Fruit fly (Drosophila melanogaster) whole organism, prepupa: ENCODE data around the gene GV1.

Experiments
- CG10631 ChIP-seq: fragments of 200-800 bp; sonication (Bioruptor generic); optimal IDR thresholded peaks from 2 replicates; lab custom pipeline; 2016; ENCODE audit warnings: missing biosample characterization, missing genetic modification characterization
- CG11762 ChIP-seq: fragments of 200-800 bp; sonication (Bioruptor generic); optimal IDR thresholded peaks from 3 replicates; lab custom pipeline; 2016; ENCODE audit warnings: missing biosample characterization, missing genetic modification characterization; ENCODE audit not compliant: insufficient read depth
- CG11902 ChIP-seq: fragments of 200-800 bp; sonication (Bioruptor generic); optimal IDR thresholded peaks from 3 replicates; lab custom pipeline; 2016; ENCODE audit warnings: missing biosample characterization, missing genetic modification characterization
- CG15336 ChIP-seq: fragments of 200-800 bp; sonication (Bioruptor generic); IDR thresholded peaks from 2 replicates; pipeline ENCODE4 v1.3.6; 2022; ENCODE audit warnings: missing biosample characterization, missing genetic modification characterization
- CG1621 ChIP-seq: fragments of 200-800 bp; sonication (Bioruptor generic); optimal IDR thresholded peaks from 3 replicates; lab custom pipeline; 2018; ENCODE audit warnings: missing biosample characterization, mild to moderate bottlenecking, missing genetic modification characterization
- CG16779 ChIP-seq: fragments of 200-800 bp; sonication (Bioruptor generic); optimal IDR thresholded peaks from 3 replicates; lab custom pipeline; 2017; ENCODE audit warnings: missing biosample characterization, mild to moderate bottlenecking, missing genetic modification characterization
- CG3032 ChIP-seq: fragments of 200-800 bp; optimal IDR thresholded peaks from 2 replicates; lab custom pipeline; 2019; ENCODE audit warnings: missing biosample characterization, mild to moderate bottlenecking, missing genetic modification characterization, moderate library complexity
- CG31627 ChIP-seq: fragments of 200-800 bp; sonication (Bioruptor generic); optimal IDR thresholded peaks from 3 replicates; lab custom pipeline; 2016; ENCODE audit warnings: missing biosample characterization, missing genetic modification characterization
- CG34406 ChIP-seq: fragments of 200-800 bp; sonication (Bioruptor generic); optimal IDR thresholded peaks from 3 replicates; lab custom pipeline; 2016; ENCODE audit warnings: missing biosample characterization, missing genetic modification characterization
- CG3919 ChIP-seq: fragments of 200-800 bp; sonication (Bioruptor generic); optimal IDR thresholded peaks from 3 replicates; lab custom pipeline; 2016; ENCODE audit warnings: missing biosample characterization, missing genetic modification characterization
- CG4318 ChIP-seq: fragments of 200-800 bp; sonication (Bioruptor generic); optimal IDR thresholded peaks from 3 replicates; lab custom pipeline; 2017; ENCODE audit warnings: missing biosample characterization, mild to moderate bottlenecking, missing genetic modification characterization
- CG6163 ChIP-seq: fragments of 200-800 bp; sonication (Bioruptor generic); IDR thresholded peaks from 3 replicates; pipeline ENCODE4 v1.3.6; 2022; ENCODE audit warnings: missing biosample characterization, missing genetic modification characterization
- CG6276 ChIP-seq: fragments of 200-800 bp; sonication (Bioruptor generic); optimal IDR thresholded peaks from 2 replicates; lab custom pipeline; 2017; ENCODE audit warnings: missing biosample characterization, mild to moderate bottlenecking, missing genetic modification characterization
- CG6792 ChIP-seq: fragments of 200-800 bp; sonication (Bioruptor generic); optimal IDR thresholded peaks from 3 replicates; lab custom pipeline; 2016; ENCODE audit warnings: missing biosample characterization, missing genetic modification characterization
- CG6808 ChIP-seq: fragments of 200-800 bp; sonication (Bioruptor generic); optimal IDR thresholded peaks from 3 replicates; lab custom pipeline; 2017; ENCODE audit warnings: missing biosample characterization, missing genetic modification characterization, mild to moderate bottlenecking, moderate library complexity, missing genetic modification reagents
- CG6854 ChIP-seq: fragments of 200-800 bp; sonication (Bioruptor generic); optimal IDR thresholded peaks from 2 replicates; lab custom pipeline; 2017; ENCODE audit warnings: missing biosample characterization, mild to moderate bottlenecking, missing genetic modification characterization
- CG7368 ChIP-seq: fragments of 200-800 bp; sonication (Bioruptor generic); optimal IDR thresholded peaks from 3 replicates; lab custom pipeline; 2016; ENCODE audit warnings: missing biosample characterization, missing genetic modification characterization
- CG8119 ChIP-seq: fragments of 200-800 bp; sonication (Bioruptor generic); IDR thresholded peaks from 3 replicates; pipeline ENCODE4 v1.3.6; 2022; ENCODE audit warnings: missing biosample characterization, missing genetic modification characterization
- CG8319 ChIP-seq: fragments of 200-800 bp; sonication (Bioruptor generic); optimal IDR thresholded peaks from 3 replicates; lab custom pipeline; 2016; ENCODE audit warnings: missing biosample characterization, missing genetic modification characterization
- CG8632 ChIP-seq: fragments of 200-800 bp; sonication (Bioruptor generic); optimal IDR thresholded peaks from 3 replicates; lab custom pipeline; 2016; ENCODE audit warnings: missing biosample characterization, missing genetic modification characterization
- CG9139 ChIP-seq: fragments of 200-800 bp; sonication (Bioruptor generic); optimal IDR thresholded peaks from 3 replicates; lab custom pipeline; 2017; ENCODE audit warnings: missing biosample characterization, mild to moderate bottlenecking, missing genetic modification characterization
- Eip75B ChIP-seq: fragments of 200-800 bp; sonication (Bioruptor generic); optimal IDR thresholded peaks from 3 replicates; lab custom pipeline; 2016; ENCODE audit warnings: missing biosample characterization, missing genetic modification characterization
- Ets21C ChIP-seq: fragments of 200-800 bp; sonication (Bioruptor generic); optimal IDR thresholded peaks from 3 replicates; lab custom pipeline; 2016; ENCODE audit warnings: missing biosample characterization, missing genetic modification characterization
- Ets96B ChIP-seq: fragments of 200-800 bp; optimal IDR thresholded peaks from 2 replicates; lab custom pipeline; 2019; ENCODE audit warnings: missing biosample characterization, mild to moderate bottlenecking, missing genetic modification characterization, moderate library complexity
- Hr39 ChIP-seq: fragments of 200-800 bp; sonication (Bioruptor generic); optimal IDR thresholded peaks from 2 replicates; lab custom pipeline; 2016; ENCODE audit warnings: missing biosample characterization, missing genetic modification characterization
- Hr4 ChIP-seq: fragments of 200-800 bp; sonication (Bioruptor generic); optimal IDR thresholded peaks from 3 replicates; lab custom pipeline; 2016; ENCODE audit warnings: missing biosample characterization, missing genetic modification characterization
- Met ChIP-seq: fragments of 200-800 bp; sonication (Bioruptor generic); optimal IDR thresholded peaks from 3 replicates; lab custom pipeline; 2016; ENCODE audit warnings: missing biosample characterization, missing genetic modification characterization
- OdsH ChIP-seq: fragments of 200-800 bp; sonication (Bioruptor generic); optimal IDR thresholded peaks from 3 replicates; lab custom pipeline; 2016; ENCODE audit warnings: missing biosample characterization, missing genetic modification characterization
- Smox ChIP-seq: fragments of 200-800 bp; sonication (Bioruptor generic); optimal IDR thresholded peaks from 3 replicates; lab custom pipeline; 2016; ENCODE audit warnings: missing biosample characterization, missing genetic modification characterization
- Sox102F ChIP-seq: fragments of 200-800 bp; sonication (Bioruptor generic); optimal IDR thresholded peaks from 2 replicates; lab custom pipeline; 2016; ENCODE audit warnings: missing biosample characterization, mild to moderate bottlenecking, missing genetic modification characterization
- achi ChIP-seq: fragments of 200-800 bp; sonication (Bioruptor generic); optimal IDR thresholded peaks from 3 replicates; lab custom pipeline; 2016; ENCODE audit warnings: missing biosample characterization, missing genetic modification characterization
- acj6 ChIP-seq: fragments of 200-800 bp; sonication (Bioruptor generic); optimal IDR thresholded peaks from 3 replicates; lab custom pipeline; 2016; ENCODE audit warnings: missing biosample characterization, missing genetic modification characterization
- cyc ChIP-seq: fragments of 200-800 bp; sonication (Bioruptor generic); optimal IDR thresholded peaks from 3 replicates; lab custom pipeline; 2016; ENCODE audit warnings: missing biosample characterization, missing genetic modification characterization
- dsx ChIP-seq: fragments of 200-800 bp; optimal IDR thresholded peaks from 3 replicates; lab custom pipeline; 2019; ENCODE audit warnings: missing biosample characterization, mild to moderate bottlenecking, missing genetic modification characterization, moderate library complexity; ENCODE audit not compliant: poor library complexity, severe bottlenecking
- fd59A ChIP-seq: fragments of 200-800 bp; sonication (Bioruptor generic); optimal IDR thresholded peaks from 2 replicates; lab custom pipeline; 2017; ENCODE audit warnings: missing biosample characterization, mild to moderate bottlenecking, missing genetic modification characterization, missing genetic modification reagents
- fd85E ChIP-seq: fragments of 200-800 bp; sonication (Bioruptor generic); optimal IDR thresholded peaks from 3 replicates; lab custom pipeline; 2016; ENCODE audit warnings: missing biosample characterization, missing genetic modification characterization
- fkh ChIP-seq: fragments of 200-800 bp; sonication (Bioruptor generic); optimal IDR thresholded peaks from 3 replicates; lab custom pipeline; 2017; ENCODE audit warnings: missing biosample characterization, mild to moderate bottlenecking, missing genetic modification characterization, moderate library complexity
- lz ChIP-seq: fragments of 200-800 bp; sonication (Bioruptor generic); optimal IDR thresholded peaks from 3 replicates; lab custom pipeline; 2016; ENCODE audit warnings: missing biosample characterization, missing genetic modification characterization
- salr ChIP-seq, 2 experiments: fragments of 200-800 bp; sonication (Bioruptor generic); optimal IDR thresholded peaks; 3 replicates each; lab custom pipeline; 2016 to 2018; ENCODE audit warnings: missing biosample characterization in 2 of 2, missing genetic modification characterization in 2 of 2, mild to moderate bottlenecking in 1 of 2
- spab ChIP-seq: fragments of 200-800 bp; sonication (Bioruptor generic); optimal IDR thresholded peaks from 2 replicates; lab custom pipeline; 2017; ENCODE audit warnings: missing biosample characterization, mild to moderate bottlenecking, missing genetic modification characterization, missing genetic modification reagents
- ss ChIP-seq, 2 experiments: fragments of 200-800 bp; sonication (Bioruptor generic); optimal IDR thresholded peaks; 2 replicates in 1 of 2; 3 replicates in 1 of 2; lab custom pipeline; 2017 to 2018; ENCODE audit warnings: mild to moderate bottlenecking in 2 of 2, missing biosample characterization in 2 of 2, missing genetic modification characterization in 2 of 2, moderate library complexity in 1 of 2
- svp ChIP-seq: fragments of 200-800 bp; sonication (Bioruptor generic); peaks from one replicate; lab custom pipeline; 2016; ENCODE audit warnings: missing biosample characterization, missing genetic modification characterization
- vri ChIP-seq: fragments of 200-800 bp; sonication (Bioruptor generic); optimal IDR thresholded peaks from 3 replicates; lab custom pipeline; 2016; ENCODE audit warnings: missing biosample characterization, mild to moderate bottlenecking, missing genetic modification characterization

GV1 gene

DNA sequence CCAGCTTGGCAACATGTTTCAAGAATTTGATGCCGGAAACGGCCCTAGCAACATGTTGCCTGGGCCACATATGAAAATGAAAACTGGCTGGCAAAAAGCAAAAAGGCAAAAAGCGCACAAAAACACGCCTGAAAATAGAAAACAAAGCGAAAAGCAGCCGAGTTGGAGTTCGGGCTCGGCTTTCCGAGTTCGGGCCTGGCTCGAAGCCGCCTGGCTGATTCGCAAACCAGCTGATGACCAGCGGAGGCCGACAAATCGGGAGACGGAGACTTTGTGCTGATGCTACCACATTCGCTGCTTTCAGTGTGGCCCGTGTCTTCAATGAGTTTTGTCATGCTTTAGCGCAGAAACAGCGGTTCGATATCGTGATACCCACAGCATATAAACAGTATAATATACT, at the start of gene GV1 (continued):
- TF ChIP-seq CG15336 (peak; percentile 82), Hr4 (GFP tag; lab: Kevin White, UChicago) (peak; percentile 18), CG34406 (peak; percentile 36), CG6276 (GFP tag; lab: Kevin White, UChicago) (peak; percentile 88), Smox (GFP tag; lab: Kevin White, UChicago) (no peak), achi (no peak), salr (GFP tag; optimal IDR thresholded peaks at IDR 0.05; lab: Kevin White, UChicago) (peak in 1 of 2 experiments; percentile 52), CG31627 (GFP tag; lab: Kevin White, UChicago) (no peak)
- TF ChIP-seq, all 60 proteins: peak for 37

DNA sequence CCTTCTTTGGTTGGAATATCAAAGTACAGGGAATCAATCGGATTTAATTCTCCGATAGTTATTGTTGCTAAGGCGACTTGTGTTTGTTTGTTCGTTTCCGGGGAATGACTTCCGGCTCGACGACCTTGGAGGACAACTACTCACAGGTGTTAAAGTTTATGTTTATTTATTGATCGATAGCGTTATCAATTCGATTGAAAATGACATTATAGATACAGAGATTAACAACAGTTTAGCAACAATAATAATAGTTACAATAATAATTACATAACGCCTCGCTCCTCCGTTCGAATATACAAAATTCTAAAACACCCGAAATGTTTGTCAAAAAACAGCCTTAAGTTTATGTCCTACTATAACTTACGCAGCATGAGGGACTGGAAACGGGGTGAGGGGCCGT, 38.7 kb upstream of the GV1 start, which contains the start of gene Dhc62B:
Dhc62B (minus strand) TSS at position 101 of the 400 bp plus-strand sequence.
- TF ChIP-seq Hr4 (GFP tag; lab: Kevin White, UChicago) (no peak), svp (GFP tag; lab: Kevin White, UChicago) (peak; percentile 9)

DNA sequence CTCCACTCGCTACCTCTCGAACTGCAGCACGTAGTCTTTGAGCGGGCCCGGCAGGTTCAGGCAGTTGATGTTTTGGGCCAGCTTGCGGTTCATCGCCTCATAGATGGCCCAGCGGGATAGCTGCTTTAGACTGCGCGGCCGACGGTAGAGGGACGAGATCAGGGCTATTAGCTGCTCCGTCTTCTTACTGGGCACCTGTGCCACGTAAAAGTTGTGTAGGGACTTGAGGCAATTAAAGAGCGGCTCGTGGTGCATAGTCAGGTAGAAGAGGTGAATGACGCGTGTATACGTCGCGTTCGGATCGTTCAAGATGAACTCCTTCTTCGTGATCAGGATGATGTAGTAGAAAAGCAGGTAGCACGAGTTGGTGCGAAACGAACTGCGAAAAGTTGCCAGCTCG, 37.8 kb upstream of the GV1 start:
- no peak for TF ChIP-seq CG6792 (GFP tag; lab: Kevin White, UChicago)
- TF ChIP-seq Eip75B (GFP tag; lab: Kevin White, UChicago), result no peak
- no peak for TF ChIP-seq fkh (GFP tag; lab: Kevin White, UChicago)

- TF ChIP-seq Met (GFP tag; lab: Kevin White, UChicago), result peak; percentile 95
- TF ChIP-seq CG16779 (tag; lab: Kevin White, UChicago), result peak; percentile 89
- peak; percentile 89 for TF ChIP-seq Ets96B (tag; lab: Kevin White, UChicago)
- TF ChIP-seq svp (GFP tag; lab: Kevin White, UChicago), result peak; percentile 97
- peak; percentile 99 for TF ChIP-seq CG15336
- TF ChIP-seq CG11902, result peak; percentile 79
- TF ChIP-seq dsx (GFP tag; lab: Kevin White, UChicago), result peak; percentile 98
- TF ChIP-seq CG10631 (GFP tag; lab: Kevin White, UChicago), result peak; percentile 97
- TF ChIP-seq Ets21C (GFP tag; lab: Kevin White, UChicago), result peak; percentile 85
- TF ChIP-seq Sox102F (GFP tag; lab: Kevin White, UChicago), result peak; percentile 94
- TF ChIP-seq CG7368, result no peak
- TF ChIP-seq Hr39 (GFP tag; lab: Kevin White, UChicago), result peak; percentile 93
- no peak for TF ChIP-seq vri (GFP tag; lab: Kevin White, UChicago)
- peak; percentile 83 for TF ChIP-seq cyc (GFP tag; lab: Kevin White, UChicago)
- peak; percentile 99 for TF ChIP-seq CG34406
- TF ChIP-seq CG8119 (GFP tag; lab: Robert Waterston, UW), result peak; percentile 99
- TF ChIP-seq CG3919 (GFP tag; lab: Kevin White, UChicago), result no peak
- peak; percentile 91 for TF ChIP-seq lz (GFP tag; lab: Kevin White, UChicago)
- TF ChIP-seq CG6854 (GFP tag; lab: Kevin White, UChicago), result no peak
- TF ChIP-seq CG8632 (GFP tag; lab: Kevin White, UChicago), result peak; percentile 99
- TF ChIP-seq ss (GFP tag; optimal IDR thresholded peaks at IDR 0.05; lab: Kevin White, UChicago), result peak in 1 of 2 experiments; percentile 97
- peak; percentile 92 for TF ChIP-seq CG3032 (tag; lab: Kevin White, UChicago)
- TF ChIP-seq CG11762 (GFP tag; lab: Kevin White, UChicago), result peak; percentile 84
- TF ChIP-seq CG4318 (GFP tag; lab: Kevin White, UChicago), result no peak
- TF ChIP-seq CG1621 (tag; lab: Kevin White, UChicago), result no peak
- peak; percentile 99 for TF ChIP-seq acj6
- no peak for TF ChIP-seq spab (GFP tag; lab: Kevin White, UChicago)
- TF ChIP-seq OdsH (GFP tag; lab: Kevin White, UChicago), result peak; percentile 99
- no peak for TF ChIP-seq CG6808 (GFP tag; lab: Kevin White, UChicago)
- peak; percentile 100 for TF ChIP-seq CG6163 (GFP tag; lab: Robert Waterston, UW)
- peak; percentile 92 for TF ChIP-seq achi
- TF ChIP-seq CG8319, result peak; percentile 60
- peak; percentile 87 for TF ChIP-seq fd59A
- TF ChIP-seq salr (GFP tag; optimal IDR thresholded peaks at IDR 0.05; lab: Kevin White, UChicago), result peak in 1 of 2 experiments; percentile 93
- TF ChIP-seq CG9139 (GFP tag; lab: Kevin White, UChicago), result no peak
- peak; percentile 55 for TF ChIP-seq fd85E (GFP tag; lab: Kevin White, UChicago)
Observed at dm6 chr3L:1774713-1775648, 35.4 kb upstream of the GV1 start, which contains the start of the genes CG13933 and PolD2. TSS of gene CG13933 (minus strand) at chr3L:1775147. TSS of gene PolD2 (plus strand) at chr3L:1775633.
